Fruit fly (Drosophila melanogaster): ENCODE measurements around the gene Hsc70-1.

Hsc70-1 gene

DNA sequence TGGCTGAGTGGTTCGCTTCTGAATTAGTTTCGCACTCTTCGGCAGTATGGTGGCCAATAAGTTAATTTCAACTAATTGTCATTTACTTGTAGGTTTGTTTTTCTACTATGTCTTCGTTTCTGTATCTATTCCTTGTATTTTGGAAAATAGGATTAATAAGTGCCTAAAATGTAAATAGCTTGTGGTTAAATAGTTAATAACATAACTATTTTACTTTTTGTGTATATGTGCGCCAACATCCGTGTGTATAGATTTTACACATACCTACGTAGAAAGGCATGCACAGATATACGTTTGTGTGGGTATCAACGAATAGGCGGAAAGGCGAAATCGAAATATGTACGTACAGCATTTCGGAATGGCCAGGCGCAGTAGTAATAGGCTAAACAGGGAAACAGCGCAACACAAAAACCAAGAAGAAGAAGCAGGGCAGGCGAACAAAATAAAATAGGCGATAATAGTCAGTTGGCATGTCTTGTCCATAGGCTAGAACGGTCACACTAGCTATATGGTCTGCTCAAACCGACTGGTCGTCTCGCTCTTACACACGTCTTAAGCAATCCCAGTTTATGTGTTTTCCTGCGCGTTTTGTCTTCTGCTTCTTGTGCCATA, 28.8 kb downstream of the Hsc70-1 start (continued):
- peak; percentile 35 for TF ChIP-seq lab (GFP tag; optimal IDR thresholded peaks at IDR 0.05)
- no peak for TF ChIP-seq grn (GFP tag; optimal IDR thresholded peaks at IDR 0.05)
- peak; percentile 83 for TF ChIP-seq CG8924 (tag; optimal IDR thresholded peaks at IDR 0.05)
- TF ChIP-seq sug (tag; optimal IDR thresholded peaks at IDR 0.05): peak; percentile 19
- TF ChIP-seq CG6813 (GFP tag; optimal IDR thresholded peaks at IDR 0.05): no peak
- no peak for TF ChIP-seq NFAT (GFP tag; IDR thresholded peaks at IDR 0.05)
- TF ChIP-seq rib (GFP tag; IDR thresholded peaks at IDR 0.05): peak; percentile 70; the same call in 1 of the 2 replicates
- TF ChIP-seq ab (GFP tag; optimal IDR thresholded peaks at IDR 0.05): no peak
- TF ChIP-seq inv (GFP tag; IDR thresholded peaks at IDR 0.05; ENCODE audit: partially characterized antibody): no peak
- TF ChIP-seq kah (GFP tag; optimal IDR thresholded peaks at IDR 0.05): no peak
- peak; percentile 37 for TF ChIP-seq mirr (GFP tag; optimal IDR thresholded peaks at IDR 0.05)
- TF ChIP-seq ERR (GFP tag; optimal IDR thresholded peaks at IDR 0.05): no peak
- no peak for TF ChIP-seq vfl (GFP tag; optimal IDR thresholded peaks at IDR 0.05)
- no peak for TF ChIP-seq CG6254 (GFP tag; optimal IDR thresholded peaks at IDR 0.05)
- TF ChIP-seq Ets97D (GFP tag; optimal IDR thresholded peaks at IDR 0.05): peak; percentile 49
- TF ChIP-seq bbx (GFP tag; IDR thresholded peaks at IDR 0.05; ENCODE audit: partially characterized antibody): 0 out of 2 replicates have a peak, but pooled peaks have one; percentile 26
- no peak for TF ChIP-seq fd102C (GFP tag; optimal IDR thresholded peaks at IDR 0.05)
- no peak for TF ChIP-seq Hmx (GFP tag; optimal IDR thresholded peaks at IDR 0.05)
- no peak for TF ChIP-seq CG10959 (GFP tag; IDR thresholded peaks at IDR 0.05)
- TF ChIP-seq CG4328 (GFP tag; optimal IDR thresholded peaks at IDR 0.05): no peak
- TF ChIP-seq her (GFP tag; optimal IDR thresholded peaks at IDR 0.05): no peak
- no peak for TF ChIP-seq cas (GFP tag; IDR thresholded peaks at IDR 0.05)
- peak; percentile 16; the same call in 1 of the 3 replicates for TF ChIP-seq row (GFP tag; IDR thresholded peaks at IDR 0.05)
- no peak for TF ChIP-seq vnd (GFP tag; IDR thresholded peaks at IDR 0.05; ENCODE audit: partially characterized antibody)
- no peak for TF ChIP-seq CG34224 (GFP tag; IDR thresholded peaks at IDR 0.05; ENCODE audit: partially characterized antibody)
- no peak for TF ChIP-seq da (GFP tag; optimal IDR thresholded peaks at IDR 0.05)
- no peak for TF ChIP-seq fd96Cb (tag; optimal IDR thresholded peaks at IDR 0.05)
- TF ChIP-seq dysf (GFP tag; IDR thresholded peaks at IDR 0.05): no peak
- no peak for TF ChIP-seq CG4360 (GFP tag; IDR thresholded peaks at IDR 0.05)
- TF ChIP-seq CG31441 (GFP tag; IDR thresholded peaks at IDR 0.05): 0 out of 2 replicates have a peak, but pooled peaks have one; percentile 20
- no peak for TF ChIP-seq z (GFP tag; IDR thresholded peaks at IDR 0.05)
- no peak for TF ChIP-seq ken (GFP tag; IDR thresholded peaks at IDR 0.05)
- TF ChIP-seq CG2712 (tag; optimal IDR thresholded peaks at IDR 0.05): no peak
- peak; percentile 42; the same call in 1 of the 2 replicates for TF ChIP-seq MBD-R2 (GFP tag; IDR thresholded peaks at IDR 0.05)
- no peak for TF ChIP-seq Mes4 (GFP tag; optimal IDR thresholded peaks at IDR 0.05)
- TF ChIP-seq CG10431 (GFP tag; optimal IDR thresholded peaks at IDR 0.05): no peak
- TF ChIP-seq ap (GFP tag; IDR thresholded peaks at IDR 0.05): no peak
- TF ChIP-seq Hmr (GFP tag; optimal IDR thresholded peaks at IDR 0.05): no peak
- no peak for TF ChIP-seq hth (optimal IDR thresholded peaks at IDR 0.05)
- TF ChIP-seq en (GFP tag; optimal IDR thresholded peaks at IDR 0.05): no peak
- no peak for TF ChIP-seq H2.0 (GFP tag; IDR thresholded peaks at IDR 0.05)
- no peak for TF ChIP-seq NK7.1 (GFP tag; optimal IDR thresholded peaks at IDR 0.05)
- no peak for TF ChIP-seq Dip3 (GFP tag; optimal IDR thresholded peaks at IDR 0.05)
- TF ChIP-seq CG3726 (GFP tag; IDR thresholded peaks at IDR 0.05): no peak
- peak in 1 of 2 experiments; percentile 13 for TF ChIP-seq Hr51 (GFP tag; optimal IDR thresholded peaks at IDR 0.05)
- no peak for TF ChIP-seq CG1792 (GFP tag; optimal IDR thresholded peaks at IDR 0.05)
- no peak for TF ChIP-seq pb (GFP tag; optimal IDR thresholded peaks at IDR 0.05)
- TF ChIP-seq Spps (tag; optimal IDR thresholded peaks at IDR 0.05): no peak
- TF ChIP-seq CG12659 (GFP tag; optimal IDR thresholded peaks at IDR 0.05): peak; percentile 57
- no peak for TF ChIP-seq CG33213 (GFP tag; optimal IDR thresholded peaks at IDR 0.05)
- TF ChIP-seq ro (GFP tag; IDR thresholded peaks at IDR 0.05): no peak

Measured in whole organism, embryonic.